Fruit fly (Drosophila melanogaster): ENCODE results near the gene AsnRS.
A peak's percentile ranks its signal among the peaks of the same experiment; 100 is the strongest.

dm6 chr2L:19140984-19141262, 9.2 kb upstream of the AsnRS start:
- TF ChIP-seq CG4496 (GFP tag; IDR thresholded peaks at IDR 0.05) = no peak; the same call in 2 of the 3 replicates
- TF ChIP-seq CG8301 (tag; optimal IDR thresholded peaks at IDR 0.05) = peak; percentile 61
- no peak for TF ChIP-seq rn (GFP tag; IDR thresholded peaks at IDR 0.05)
